Worm (Caenorhabditis elegans) whole organism, L4 larva: ENCODE results near the gene Y37D8A.3.

Source experiments
- ceh-82 ChIP-seq: sonication (generic microtip); optimal IDR thresholded peaks from 2 replicates; lab custom pipeline; 2017; ENCODE audit warnings: missing biosample characterization, missing genetic modification characterization
- hif-1 ChIP-seq, 2 experiments: sonication (generic microtip); optimal IDR thresholded peaks; 2 replicates each; lab custom pipeline; 2016 to 2017; ENCODE audit warnings: missing compliant biosample characterization in 2 of 2, missing genetic modification characterization in 2 of 2, missing genetic modification reagents in 2 of 2, missing genotype in 2 of 2, mild to moderate bottlenecking in 1 of 2
- hmg-1.1 ChIP-seq: fragments of 200-800 bp; sonication (Bioruptor generic); IDR thresholded peaks from 2 replicates; pipeline ENCODE4 v1.3.6; 2022; ENCODE audit warnings: missing genetic modification reagents, missing genetic modification characterization, missing compliant biosample characterization
- nhr-77 ChIP-seq: fragments of 150-350 bp; optimal IDR thresholded peaks from 2 replicates; lab custom pipeline; 2014; ENCODE audit warnings: missing biosample characterization, missing genetic modification characterization

DNA sequence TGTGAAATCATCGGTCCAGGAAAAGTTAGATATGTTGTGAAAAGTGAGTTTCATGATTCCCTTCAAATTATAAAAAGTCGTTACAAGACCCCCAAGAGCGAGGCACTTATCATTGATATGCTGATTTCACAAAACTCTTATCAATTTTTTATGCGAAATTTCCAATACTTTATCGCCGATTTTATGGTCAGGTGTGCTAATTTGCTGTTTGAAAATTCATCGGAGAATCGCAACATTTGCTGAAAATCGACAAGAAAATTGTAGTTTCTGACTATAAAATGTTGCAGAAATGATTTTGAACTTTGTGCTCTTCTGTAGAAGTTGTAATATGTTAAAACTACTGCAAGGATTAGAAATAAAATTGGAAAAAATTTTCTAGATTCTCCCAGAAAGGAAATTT is 2.5 kb downstream of the Y37D8A.3 start:
- TF ChIP-seq nhr-77 (tag; lab: Kevin White, UChicago) = no peak
- TF ChIP-seq hmg-1.1 (GFP tag; lab: Robert Waterston, UW) = no peak
- no peak for TF ChIP-seq ceh-82 (tag; lab: Kevin White, UChicago)
- no peak for TF ChIP-seq hif-1 (tag; optimal IDR thresholded peaks at IDR 0.05; lab: Kevin White, UChicago)
